Fruit fly (Drosophila melanogaster) whole organism, embryonic: ENCODE results near the gene Lrpprc2.

Source experiments
- Adf1 ChIP-seq: fragments of 200-800 bp; sonication (Bioruptor generic); IDR thresholded peaks from 2 replicates; pipeline ENCODE4 v1.3.6; 2022; ENCODE audit warnings: missing biosample characterization, missing genetic modification characterization
- CG10267 ChIP-seq: fragments of 200-800 bp; sonication (Bioruptor generic); optimal IDR thresholded peaks from 2 replicates; lab custom pipeline; 2018; ENCODE audit warnings: missing biosample characterization, mild to moderate bottlenecking, missing genetic modification characterization, moderate library complexity
- CG11085 ChIP-seq: fragments of 200-800 bp; sonication (Bioruptor generic); IDR thresholded peaks from 2 replicates; pipeline ENCODE4 v1.3.6; 2022; ENCODE audit warnings: missing biosample characterization, missing genetic modification characterization
- CG11723 ChIP-seq: fragments of 200-800 bp; sonication (Bioruptor generic); optimal IDR thresholded peaks from 2 replicates; lab custom pipeline; 2017; ENCODE audit warnings: missing biosample characterization, mild to moderate bottlenecking, missing genetic modification characterization
- CG12299 ChIP-seq: fragments of 200-800 bp; sonication (Bioruptor generic); optimal IDR thresholded peaks from 2 replicates; lab custom pipeline; 2018; ENCODE audit warnings: missing biosample characterization, mild to moderate bottlenecking, missing genetic modification characterization
- CG12942 ChIP-seq: fragments of 200-800 bp; sonication (Bioruptor generic); optimal IDR thresholded peaks from 3 replicates; lab custom pipeline; 2016; ENCODE audit warnings: missing biosample characterization, missing genetic modification characterization
- CG13624 ChIP-seq: fragments of 200-800 bp; sonication (Bioruptor generic); optimal IDR thresholded peaks from 2 replicates; lab custom pipeline; 2016; ENCODE audit warnings: missing biosample characterization, missing genetic modification characterization
- CG17186 ChIP-seq: fragments of 200-800 bp; sonication (Bioruptor generic); optimal IDR thresholded peaks from 3 replicates; lab custom pipeline; 2017; ENCODE audit warnings: missing biosample characterization, missing genetic modification reagents, missing genetic modification characterization
- CG17912 ChIP-seq: fragments of 200-800 bp; sonication (Bioruptor generic); optimal IDR thresholded peaks from 2 replicates; lab custom pipeline; 2018; ENCODE audit warnings: missing biosample characterization, mild to moderate bottlenecking, missing genetic modification characterization
- CG1792 ChIP-seq: fragments of 200-800 bp; sonication (Bioruptor generic); optimal IDR thresholded peaks from 2 replicates; lab custom pipeline; 2016; ENCODE audit warnings: missing biosample characterization, missing genetic modification characterization
- CG18599 ChIP-seq: fragments of 200-800 bp; sonication (Bioruptor generic); optimal IDR thresholded peaks from 3 replicates; lab custom pipeline; 2017; ENCODE audit warnings: missing biosample characterization, missing genetic modification characterization, mild to moderate bottlenecking, moderate library complexity, missing genetic modification reagents
- CG2129 ChIP-seq: fragments of 200-800 bp; sonication (Bioruptor generic); IDR thresholded peaks from 2 replicates; pipeline ENCODE4 v1.3.6; 2022; ENCODE audit warnings: missing biosample characterization, missing genetic modification characterization; ENCODE audit not compliant: partially characterized antibody
- CG30403 ChIP-seq: fragments of 200-800 bp; sonication (Bioruptor generic); optimal IDR thresholded peaks from 3 replicates; lab custom pipeline; 2016; ENCODE audit warnings: missing biosample characterization, missing genetic modification characterization
- CG4707 ChIP-seq: fragments of 200-800 bp; sonication (Bioruptor generic); optimal IDR thresholded peaks from 2 replicates; lab custom pipeline; 2018; ENCODE audit warnings: missing biosample characterization, mild to moderate bottlenecking, missing genetic modification characterization, moderate library complexity
- Camta ChIP-seq: fragments of 200-800 bp; sonication (Bioruptor generic); optimal IDR thresholded peaks from 2 replicates; lab custom pipeline; 2016; ENCODE audit warnings: missing biosample characterization, missing genetic modification characterization
- D19A ChIP-seq: fragments of 200-800 bp; optimal IDR thresholded peaks from 3 replicates; lab custom pipeline; 2019; ENCODE audit warnings: missing biosample characterization, mild to moderate bottlenecking, missing genetic modification characterization, moderate library complexity
- Deaf1 ChIP-seq: fragments of 200-800 bp; optimal IDR thresholded peaks from 3 replicates; lab custom pipeline; 2019; ENCODE audit warnings: missing biosample characterization, mild to moderate bottlenecking, missing genetic modification characterization, moderate library complexity
- Drgx ChIP-seq: fragments of 200-800 bp; sonication (Bioruptor generic); IDR thresholded peaks from 2 replicates; pipeline ENCODE4 v1.3.6; 2022; ENCODE audit warnings: missing biosample characterization, missing genetic modification characterization
- ERR ChIP-seq: fragments of 200-800 bp; sonication (Bioruptor generic); optimal IDR thresholded peaks from 2 replicates; lab custom pipeline; 2016; ENCODE audit warnings: missing biosample characterization, missing genetic modification characterization
- Fer1 ChIP-seq: fragments of 200-800 bp; sonication (Bioruptor generic); optimal IDR thresholded peaks from 2 replicates; lab custom pipeline; 2017; ENCODE audit warnings: missing biosample characterization, mild to moderate bottlenecking, missing genetic modification characterization
- Jarid2 ChIP-seq: fragments of 200-800 bp; sonication (Bioruptor generic); optimal IDR thresholded peaks from 3 replicates; lab custom pipeline; 2017; ENCODE audit warnings: mild to moderate bottlenecking, missing biosample characterization, missing genetic modification reagents, missing genetic modification characterization
- MBD-R2 ChIP-seq: fragments of 200-800 bp; sonication (Bioruptor generic); IDR thresholded peaks from 2 replicates; pipeline ENCODE4 v1.3.6; 2022; ENCODE audit warnings: missing biosample characterization, missing genetic modification characterization
- Myb ChIP-seq: fragments of 200-800 bp; sonication (Bioruptor generic); optimal IDR thresholded peaks from 2 replicates; lab custom pipeline; 2016; ENCODE audit warnings: missing biosample characterization, missing genetic modification characterization
- Opbp ChIP-seq: fragments of 200-800 bp; sonication (Bioruptor generic); IDR thresholded peaks from 3 replicates; pipeline ENCODE4 v1.3.6; 2022; ENCODE audit warnings: missing biosample characterization, missing genetic modification characterization; ENCODE audit not compliant: partially characterized antibody
- Scr ChIP-seq: fragments of 200-800 bp; sonication (Bioruptor generic); IDR thresholded peaks from 2 replicates; pipeline ENCODE4 v1.3.6; 2022; ENCODE audit warnings: missing biosample characterization, missing genetic modification characterization; ENCODE audit not compliant: partially characterized antibody
- Usf ChIP-seq: fragments of 200-800 bp; sonication (Bioruptor generic); optimal IDR thresholded peaks from 2 replicates; lab custom pipeline; 2017; ENCODE audit warnings: missing genotype, missing biosample characterization, missing genetic modification characterization
- Xrp1 ChIP-seq: fragments of 200-800 bp; sonication (Bioruptor generic); IDR thresholded peaks from 2 replicates; pipeline ENCODE4 v1.3.6; 2022; ENCODE audit warnings: missing biosample characterization, missing genetic modification characterization
- ac ChIP-seq: fragments of 200-800 bp; sonication (Bioruptor generic); optimal IDR thresholded peaks from 3 replicates; lab custom pipeline; 2017; ENCODE audit warnings: missing biosample characterization, mild to moderate bottlenecking, missing genetic modification characterization
- ato ChIP-seq: fragments of 200-800 bp; sonication (Bioruptor generic); IDR thresholded peaks from 2 replicates; pipeline ENCODE4 v1.3.6; 2022; ENCODE audit warnings: missing biosample characterization, missing genetic modification characterization; ENCODE audit not compliant: partially characterized antibody
- chinmo ChIP-seq: fragments of 200-800 bp; sonication (Bioruptor generic); IDR thresholded peaks from 4 replicates; pipeline ENCODE4 v1.3.6; 2022; ENCODE audit warnings: missing biosample characterization, missing genetic modification characterization; ENCODE audit not compliant: partially characterized antibody
- cwo ChIP-seq: fragments of 200-800 bp; sonication (Bioruptor generic); optimal IDR thresholded peaks from 3 replicates; lab custom pipeline; 2017; ENCODE audit warnings: missing biosample characterization, missing genetic modification characterization, mild to moderate bottlenecking, moderate library complexity, missing genetic modification reagents
- dan ChIP-seq: fragments of 200-800 bp; sonication (Bioruptor generic); IDR thresholded peaks from 2 replicates; pipeline ENCODE4 v1.3.6; 2022; ENCODE audit warnings: missing biosample characterization, missing genetic modification characterization
- ems ChIP-seq: fragments of 200-800 bp; sonication (Bioruptor generic); optimal IDR thresholded peaks from 3 replicates; lab custom pipeline; 2016; ENCODE audit warnings: missing biosample characterization, missing genetic modification characterization
- fu2 ChIP-seq: fragments of 200-800 bp; sonication (Bioruptor generic); optimal IDR thresholded peaks from 2 replicates; lab custom pipeline; 2016; ENCODE audit warnings: missing biosample characterization, missing genetic modification characterization
- grn ChIP-seq: fragments of 200-800 bp; sonication (Bioruptor generic); optimal IDR thresholded peaks from 3 replicates; lab custom pipeline; 2017; ENCODE audit warnings: missing biosample characterization, missing genetic modification characterization
- gt ChIP-seq: fragments of 200-800 bp; sonication (Bioruptor generic); IDR thresholded peaks from 2 replicates; pipeline ENCODE4 v1.3.6; 2022; ENCODE audit warnings: missing biosample characterization, missing genetic modification characterization
- jigr1 ChIP-seq: fragments of 200-800 bp; sonication (Bioruptor generic); IDR thresholded peaks from 3 replicates; pipeline ENCODE4 v1.3.6; 2022; ENCODE audit warnings: missing biosample characterization, missing genetic modification characterization
- klu ChIP-seq: fragments of 200-800 bp; sonication (Bioruptor generic); IDR thresholded peaks from 2 replicates; pipeline ENCODE4 v1.3.6; 2022; ENCODE audit warnings: missing biosample characterization, missing genetic modification characterization
- mld ChIP-seq: fragments of 200-800 bp; sonication (Bioruptor generic); IDR thresholded peaks from 3 replicates; pipeline ENCODE4 v1.3.6; 2022; ENCODE audit warnings: missing biosample characterization, missing genetic modification characterization; ENCODE audit not compliant: partially characterized antibody
- nerfin-2 ChIP-seq: fragments of 200-800 bp; sonication (Bioruptor generic); IDR thresholded peaks from 2 replicates; pipeline ENCODE4 v1.3.6; 2022; ENCODE audit warnings: missing biosample characterization, missing genetic modification characterization; ENCODE audit not compliant: partially characterized antibody
- scrt ChIP-seq: fragments of 200-800 bp; sonication (Bioruptor generic); optimal IDR thresholded peaks from 2 replicates; lab custom pipeline; 2018; ENCODE audit warnings: missing biosample characterization, mild to moderate bottlenecking, missing genetic modification characterization, moderate library complexity
- stc ChIP-seq: fragments of 200-800 bp; sonication (Bioruptor generic); IDR thresholded peaks from 2 replicates; pipeline ENCODE4 v1.3.6; 2022; ENCODE audit warnings: missing biosample characterization, missing genetic modification characterization
- tio ChIP-seq: fragments of 200-800 bp; sonication (Bioruptor generic); optimal IDR thresholded peaks from 2 replicates; lab custom pipeline; 2017; ENCODE audit warnings: missing biosample characterization, missing genetic modification characterization, inconsistent platforms
- vvl ChIP-seq: fragments of 200-800 bp; sonication (Bioruptor generic); IDR thresholded peaks from 2 replicates; pipeline ENCODE4 v1.3.6; 2022; ENCODE audit warnings: missing biosample characterization, missing genetic modification characterization
- yki ChIP-seq: fragments of >200 bp; optimal IDR thresholded peaks from 3 replicates; lab custom pipeline; 2018
- zen ChIP-seq: fragments of 200-800 bp; sonication (Bioruptor generic); optimal IDR thresholded peaks from 3 replicates; lab custom pipeline; 2018; ENCODE audit warnings: missing biosample characterization, mild to moderate bottlenecking, missing genetic modification characterization, moderate library complexity
- zfh1 ChIP-seq: fragments of 200-800 bp; sonication (Bioruptor generic); IDR thresholded peaks from 3 replicates; pipeline ENCODE4 v1.3.6; 2022; ENCODE audit warnings: missing biosample characterization, missing genetic modification characterization
- zfh2 ChIP-seq: fragments of 200-800 bp; sonication (Bioruptor generic); optimal IDR thresholded peaks from 2 replicates; lab custom pipeline; 2016; ENCODE audit warnings: missing biosample characterization, missing genetic modification characterization

Gene Lrpprc2

DNA sequence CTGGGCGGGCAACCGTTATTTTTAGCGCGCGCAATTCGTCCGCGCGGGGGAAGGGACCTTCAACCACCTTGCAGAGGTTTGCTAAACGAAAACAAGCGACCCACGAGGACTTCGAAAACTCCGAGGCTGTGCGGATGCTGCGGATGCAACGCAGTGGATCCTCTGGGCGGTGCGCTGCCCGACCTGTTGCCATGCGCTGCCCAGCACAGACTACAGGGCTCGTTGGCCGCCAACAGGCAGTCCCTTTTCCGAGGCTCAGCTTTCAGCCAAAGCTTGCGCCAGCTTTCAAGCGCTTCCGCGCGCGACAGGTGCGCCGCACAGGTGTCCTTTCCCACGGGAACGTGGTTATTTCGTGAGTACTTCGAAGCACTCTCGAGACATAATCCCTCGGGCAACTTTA lies 16.0 kb upstream of the Lrpprc2 start:
- no peak for TF ChIP-seq chinmo (GFP tag; lab: Robert Waterston, UW)
- 0 out of 2 replicates have a peak, but pooled peaks have one; percentile 3 for TF ChIP-seq Drgx (GFP tag; lab: Robert Waterston, UW)
- TF ChIP-seq scrt (GFP tag; lab: Kevin White, UChicago): peak; percentile 92
- peak; percentile 87 for TF ChIP-seq Fer1
- TF ChIP-seq grn (GFP tag; lab: Kevin White, UChicago): no peak
- peak; percentile 43 for TF ChIP-seq Deaf1

DNA sequence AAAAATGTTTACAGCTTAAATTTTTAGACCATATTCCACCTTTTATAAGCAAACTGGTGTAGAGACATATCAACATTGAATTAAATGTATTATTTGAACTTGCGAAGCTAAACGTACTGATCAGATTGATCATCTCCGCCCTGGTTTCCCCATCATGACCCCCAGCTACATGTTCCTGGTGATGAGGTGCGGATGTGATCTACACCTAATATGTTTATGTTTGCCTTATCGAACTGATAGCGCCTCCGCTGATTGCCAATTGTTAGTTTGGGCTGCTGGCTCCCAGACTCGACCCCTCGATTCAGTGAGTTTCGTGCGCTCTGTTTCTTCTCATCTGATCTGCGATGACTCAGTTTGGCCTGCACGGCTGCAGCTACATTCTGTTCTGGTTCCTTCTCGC lies 11.8 kb upstream of the Lrpprc2 start, which contains the start of gene CG14780:
Gene CG14780, plus strand, starts transcription at position 301 of the 400 bp plus-strand sequence.
- TF ChIP-seq CG11085 (no peak), Camta (GFP tag; lab: Kevin White, UChicago) (no peak), tio (GFP tag; lab: Kevin White, UChicago) (no peak), CG18599 (GFP tag; lab: Kevin White, UChicago) (no peak), nerfin-2 (GFP tag; lab: Robert Waterston, UW) (no peak), zfh2 (no peak), fu2 (GFP tag; lab: Kevin White, UChicago) (no peak), ERR (GFP tag; lab: Kevin White, UChicago) (no peak), Xrp1 (GFP tag; lab: Robert Waterston, UW) (no peak)

DNA sequence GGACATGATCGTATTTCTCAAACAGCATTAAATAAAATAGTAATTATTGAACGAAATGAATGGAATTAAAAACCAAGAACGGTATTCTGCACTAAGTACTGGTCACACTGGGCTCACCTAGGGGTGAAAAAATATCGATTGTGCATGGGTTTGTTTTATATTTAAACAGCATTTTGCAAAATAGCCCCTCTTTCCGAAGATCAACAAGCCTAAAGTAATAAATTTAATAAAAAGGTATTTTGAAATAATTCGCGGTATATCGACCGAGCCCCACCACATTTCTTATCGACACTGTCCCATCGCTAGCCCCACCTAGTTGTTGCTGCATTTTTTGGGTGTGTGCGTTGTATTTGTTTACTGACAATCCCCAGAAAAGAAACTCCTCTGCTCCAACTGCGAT lies 10.1 kb upstream of the Lrpprc2 start, which contains the start of gene pck:
Gene pck, plus strand, starts transcription at position 105 of the 400 bp plus-strand sequence.
- no peak for TF ChIP-seq Jarid2 (GFP tag; lab: Kevin White, UChicago)
- TF ChIP-seq jigr1 (GFP tag; lab: Robert Waterston, UW): no peak
- peak; percentile 1 for TF ChIP-seq CG17912 (GFP tag; lab: Kevin White, UChicago)
- TF ChIP-seq ato (GFP tag; lab: Robert Waterston, UW): no peak; the same call in 1 of the 2 replicates
- no peak for TF ChIP-seq mld (GFP tag; lab: Robert Waterston, UW)
- no peak for TF ChIP-seq ac (GFP tag; lab: Kevin White, UChicago)
- TF ChIP-seq CG4707: no peak
- no peak for TF ChIP-seq Usf
- no peak for TF ChIP-seq gt (GFP tag; lab: Robert Waterston, UW)
- TF ChIP-seq zen: peak; percentile 45
- TF ChIP-seq vvl: peak; percentile 86
- peak; percentile 86 for TF ChIP-seq MBD-R2 (GFP tag; lab: Robert Waterston, UW)
- peak; percentile 77; the same call in 2 of the 3 replicates for TF ChIP-seq zfh1
- TF ChIP-seq CG30403 (GFP tag; lab: Kevin White, UChicago): peak; percentile 79
- peak; percentile 70; the same call in 1 of the 2 replicates for TF ChIP-seq stc (GFP tag; lab: Robert Waterston, UW)
- no peak for TF ChIP-seq dan (GFP tag; lab: Robert Waterston, UW)
- TF ChIP-seq CG10267 (tag; lab: Kevin White, UChicago): peak; percentile 77
- TF ChIP-seq Myb (GFP tag; lab: Kevin White, UChicago): peak; percentile 34
- TF ChIP-seq Fer1: peak; percentile 51
- TF ChIP-seq Adf1 (GFP tag; lab: Robert Waterston, UW): peak; percentile 31; the same call in 1 of the 2 replicates
- no peak for TF ChIP-seq klu (GFP tag; lab: Robert Waterston, UW)
- TF ChIP-seq ems (GFP tag; lab: Kevin White, UChicago): peak; percentile 71
- peak; percentile 24 for TF ChIP-seq CG12299 (tag; lab: Kevin White, UChicago)
- peak; percentile 36 for TF ChIP-seq CG1792 (GFP tag; lab: Kevin White, UChicago)
- no peak for TF ChIP-seq CG11723 (GFP tag; lab: Kevin White, UChicago)
- 0 out of 3 replicates have a peak, but pooled peaks have one; percentile 40 for TF ChIP-seq Opbp (GFP tag; lab: Robert Waterston, UW)
- TF ChIP-seq CG2129: no peak
- TF ChIP-seq CG17186 (GFP tag; lab: Kevin White, UChicago): peak; percentile 78
- no peak for TF ChIP-seq yki (lab: Kevin White, UChicago)
- TF ChIP-seq Scr (GFP tag; lab: Robert Waterston, UW): peak; percentile 67
- TF ChIP-seq CG12942 (GFP tag; lab: Kevin White, UChicago): peak; percentile 66
- TF ChIP-seq CG13624: peak; percentile 4
- TF ChIP-seq D19A (tag; lab: Kevin White, UChicago): no peak
- TF ChIP-seq cwo (GFP tag; lab: Kevin White, UChicago): peak; percentile 39
